Worm (Caenorhabditis elegans) whole organism, mixed stage, embryonic: ENCODE measurements around the gene C32H11.3.

Source experiments
- bed-3 ChIP-seq: fragments of 200-800 bp; sonication (Bioruptor generic); optimal IDR thresholded peaks from 3 replicates; lab custom pipeline; 2018; ENCODE audit warnings: mild to moderate bottlenecking, missing genetic modification characterization, moderate library complexity, missing compliant biosample characterization
- blmp-1 ChIP-seq: fragments of 150-350 bp; optimal IDR thresholded peaks from 2 replicates; lab custom pipeline; 2014; ENCODE audit warnings: missing biosample characterization, missing genetic modification characterization
- ceh-39 ChIP-seq: fragments of 150-350 bp; optimal IDR thresholded peaks from 2 replicates; lab custom pipeline; 2014; ENCODE audit warnings: missing biosample characterization, missing genetic modification characterization
- ceh-43 ChIP-seq: fragments of 200-800 bp; sonication (Bioruptor generic); optimal IDR thresholded peaks from 2 replicates; lab custom pipeline; 2018; ENCODE audit warnings: mild to moderate bottlenecking, missing genetic modification characterization, moderate library complexity, missing compliant biosample characterization
- ceh-83 ChIP-seq: fragments of 200-800 bp; sonication (Bioruptor generic); optimal IDR thresholded peaks from 2 replicates; lab custom pipeline; 2018; ENCODE audit warnings: mild to moderate bottlenecking, missing genetic modification characterization, missing compliant biosample characterization
- ces-1 ChIP-seq: fragments of 150-350 bp; optimal IDR thresholded peaks from 2 replicates; lab custom pipeline; 2014; ENCODE audit warnings: missing biosample characterization, missing genetic modification reagents, missing genetic modification characterization
- cnd-1 ChIP-seq: fragments of 200-800 bp; sonication (Bioruptor generic); optimal IDR thresholded peaks from 2 replicates; lab custom pipeline; 2018; ENCODE audit warnings: mild to moderate bottlenecking, missing genetic modification characterization, missing compliant biosample characterization
- drap-1 ChIP-seq: fragments of 200-800 bp; sonication (Bioruptor generic); optimal IDR thresholded peaks from 3 replicates; lab custom pipeline; 2018; ENCODE audit warnings: mild to moderate bottlenecking, missing genetic modification characterization, missing compliant biosample characterization
- elt-1 ChIP-seq: sonication (generic microtip); optimal IDR thresholded peaks from 2 replicates; lab custom pipeline; 2017; ENCODE audit warnings: missing genetic modification characterization, mild to moderate bottlenecking, missing compliant biosample characterization, antibody characterized with exemption, moderate library complexity, borderline replicate concordance; ENCODE audit not compliant: insufficient read depth
- elt-3 ChIP-seq: fragments of 150-350 bp; optimal IDR thresholded peaks from 2 replicates; lab custom pipeline; 2014; ENCODE audit warnings: missing biosample characterization, missing genetic modification characterization
- flh-1 ChIP-seq: fragments of 200-800 bp; sonication (Bioruptor generic); optimal IDR thresholded peaks from 2 replicates; lab custom pipeline; 2018; ENCODE audit warnings: mild to moderate bottlenecking, missing genetic modification characterization, moderate library complexity, missing compliant biosample characterization
- ham-2 ChIP-seq: fragments of 200-800 bp; sonication (Bioruptor generic); optimal IDR thresholded peaks from 2 replicates; lab custom pipeline; 2018; ENCODE audit warnings: mild to moderate bottlenecking, missing genetic modification characterization, missing compliant biosample characterization
- hlh-1 ChIP-seq: fragments of 150-350 bp; optimal IDR thresholded peaks from 2 replicates; lab custom pipeline; 2014; ENCODE audit warnings: missing biosample characterization, missing genetic modification reagents, missing genetic modification characterization
- lin-13 ChIP-seq: fragments of 150-350 bp; optimal IDR thresholded peaks from 2 replicates; lab custom pipeline; 2014; ENCODE audit warnings: missing biosample characterization, missing genetic modification characterization
- lsy-2 ChIP-seq: fragments of 150-350 bp; optimal IDR thresholded peaks from 2 replicates; lab custom pipeline; 2014; ENCODE audit warnings: missing biosample characterization, missing genetic modification characterization
- mab-5 ChIP-seq: fragments of 150-350 bp; optimal IDR thresholded peaks from 2 replicates; lab custom pipeline; 2014; ENCODE audit warnings: missing biosample characterization, missing genetic modification characterization
- mep-1 ChIP-seq: fragments of 150-350 bp; optimal IDR thresholded peaks from 2 replicates; lab custom pipeline; 2017; ENCODE audit warnings: missing biosample characterization, missing genetic modification reagents, missing genetic modification characterization, inconsistent platforms
- mls-2 ChIP-seq: sonication (generic microtip); optimal IDR thresholded peaks from 2 replicates; lab custom pipeline; 2016; ENCODE audit warnings: mild to moderate bottlenecking, missing genetic modification characterization, moderate library complexity, missing compliant biosample characterization
- nhr-12 ChIP-seq: fragments of 150-350 bp; optimal IDR thresholded peaks from 2 replicates; lab custom pipeline; 2014; ENCODE audit warnings: missing biosample characterization, missing genetic modification characterization
- nhr-2 ChIP-seq: fragments of 150-350 bp; optimal IDR thresholded peaks from 2 replicates; lab custom pipeline; 2014; ENCODE audit warnings: missing biosample characterization, missing genetic modification characterization
- nhr-237 ChIP-seq: fragments of 150-350 bp; optimal IDR thresholded peaks from 2 replicates; lab custom pipeline; 2014; ENCODE audit warnings: missing biosample characterization, missing genetic modification characterization
- nhr-28 ChIP-seq: fragments of 150-350 bp; optimal IDR thresholded peaks from 2 replicates; lab custom pipeline; 2014; ENCODE audit warnings: missing biosample characterization, missing genetic modification characterization
- nhr-76 ChIP-seq: sonication (generic microtip); optimal IDR thresholded peaks from 2 replicates; lab custom pipeline; 2017; ENCODE audit warnings: missing biosample characterization, missing genetic modification characterization
- pha-4 ChIP-seq: fragments of 150-350 bp; optimal IDR thresholded peaks from 2 replicates; lab custom pipeline; 2018; ENCODE audit warnings: missing biosample characterization, missing genetic modification reagents, missing genetic modification characterization
- sem-2 ChIP-seq: fragments of 200-800 bp; sonication (Bioruptor generic); optimal IDR thresholded peaks from 2 replicates; lab custom pipeline; 2018; ENCODE audit warnings: mild to moderate bottlenecking, missing genetic modification characterization, missing compliant biosample characterization
- snpc-4 ChIP-seq: fragments of 150-350 bp; optimal IDR thresholded peaks from 2 replicates; lab custom pipeline; 2014; ENCODE audit warnings: missing biosample characterization, missing genetic modification characterization
- sptf-1 ChIP-seq: sonication (generic microtip); optimal IDR thresholded peaks from 2 replicates; lab custom pipeline; 2017; ENCODE audit warnings: mild to moderate bottlenecking, missing genetic modification characterization, moderate library complexity, missing compliant biosample characterization
- tbx-8 ChIP-seq: fragments of 200-800 bp; sonication (Bioruptor generic); optimal IDR thresholded peaks from 2 replicates; lab custom pipeline; 2018; ENCODE audit warnings: mild to moderate bottlenecking, missing genetic modification characterization, moderate library complexity, missing compliant biosample characterization
- unc-120 ChIP-seq: sonication (generic microtip); optimal IDR thresholded peaks from 2 replicates; lab custom pipeline; 2017; ENCODE audit warnings: missing genetic modification characterization, missing compliant biosample characterization; ENCODE audit not compliant: poor library complexity, severe bottlenecking
- unc-39 ChIP-seq: fragments of 150-350 bp; optimal IDR thresholded peaks from 2 replicates; lab custom pipeline; 2014; ENCODE audit warnings: missing biosample characterization, missing genetic modification characterization
- unc-62 ChIP-seq: fragments of 150-350 bp; optimal IDR thresholded peaks from 2 replicates; lab custom pipeline; 2014; ENCODE audit warnings: missing biosample characterization, missing genetic modification reagents, missing genetic modification characterization
- zip-8 ChIP-seq: fragments of 150-350 bp; optimal IDR thresholded peaks from 2 replicates; lab custom pipeline; 2014; ENCODE audit warnings: missing biosample characterization, missing genetic modification characterization
- ztf-11 ChIP-seq: fragments of 150-350 bp; optimal IDR thresholded peaks from 2 replicates; lab custom pipeline; 2014; ENCODE audit warnings: missing biosample characterization, missing genetic modification characterization

Gene C32H11.3

ce11 chrIV:12891080-12891479 lies 27.3 kb upstream of the C32H11.3 start:
- TF ChIP-seq mab-5 (tag; lab: Kevin White, UChicago), result no peak
- TF ChIP-seq nhr-237 (tag; lab: Kevin White, UChicago), result no peak
- TF ChIP-seq ham-2, result no peak
- no peak for TF ChIP-seq ces-1 (GFP tag; lab: Kevin White, UChicago)
- TF ChIP-seq ztf-11 (tag; lab: Kevin White, UChicago), result no peak
- no peak for TF ChIP-seq elt-3 (tag; lab: Kevin White, UChicago)
- no peak for TF ChIP-seq elt-1
- TF ChIP-seq tbx-8 (GFP tag; lab: Kevin White, UChicago), result no peak
- TF ChIP-seq unc-62 (GFP tag; lab: Kevin White, UChicago), result no peak
- no peak for TF ChIP-seq lin-13 (tag; lab: Kevin White, UChicago)
- no peak for TF ChIP-seq bed-3
- no peak for TF ChIP-seq blmp-1 (tag; lab: Kevin White, UChicago)
- TF ChIP-seq ceh-83 (GFP tag; lab: Kevin White, UChicago), result no peak
- TF ChIP-seq pha-4 (tag; lab: Kevin White, UChicago), result no peak
- no peak for TF ChIP-seq mep-1
- TF ChIP-seq unc-39 (tag; lab: Kevin White, UChicago), result no peak

- no peak for TF ChIP-seq mls-2 (tag; lab: Kevin White, UChicago)
- TF ChIP-seq ztf-11 (tag; lab: Kevin White, UChicago), result no peak
- TF ChIP-seq nhr-76 (tag; lab: Kevin White, UChicago), result no peak
- TF ChIP-seq blmp-1 (tag; lab: Kevin White, UChicago), result no peak
- no peak for TF ChIP-seq mab-5 (tag; lab: Kevin White, UChicago)
- no peak for TF ChIP-seq ham-2
- TF ChIP-seq unc-62 (GFP tag; lab: Kevin White, UChicago), result no peak
- no peak for TF ChIP-seq ceh-43 (GFP tag; lab: Kevin White, UChicago)
- TF ChIP-seq tbx-8 (GFP tag; lab: Kevin White, UChicago), result no peak
- TF ChIP-seq hlh-1 (tag; lab: Kevin White, UChicago), result no peak
- no peak for TF ChIP-seq unc-120 (tag; lab: Kevin White, UChicago)
- no peak for TF ChIP-seq ceh-39
- no peak for TF ChIP-seq unc-39 (tag; lab: Kevin White, UChicago)
- TF ChIP-seq nhr-2, result no peak
- no peak for TF ChIP-seq ceh-83 (GFP tag; lab: Kevin White, UChicago)
These were observed 26.2 kb upstream of the C32H11.3 start, which contains the start of gene K08D8.1 for ce11 chrIV:12892194-12892593. Gene K08D8.1, plus strand, starts transcription at chrIV:12892494.

- no peak for TF ChIP-seq sem-2 (GFP tag; lab: Kevin White, UChicago)
- no peak for TF ChIP-seq snpc-4 (tag; lab: Kevin White, UChicago)
- no peak for TF ChIP-seq unc-62 (GFP tag; lab: Kevin White, UChicago)
- TF ChIP-seq, all 35 proteins: peak for 0
These were observed 25.2 kb upstream of the C32H11.3 start, which contains the start of gene K08D8.12 for ce11 chrIV:12893166-12893565. Gene K08D8.12, plus strand, starts transcription at chrIV:12893466.

ce11 chrIV:12894996-12895395 lies 23.4 kb upstream of the C32H11.3 start, which contains the start of gene K08D8.11:
Gene K08D8.11, plus strand, starts transcription at chrIV:12895296.
- TF ChIP-seq zip-8 (tag; lab: Kevin White, UChicago) (no peak), ceh-39 (no peak), lsy-2 (no peak)

- TF ChIP-seq mab-5 (tag; lab: Kevin White, UChicago), result no peak
- no peak for TF ChIP-seq nhr-28 (tag; lab: Kevin White, UChicago)
- TF ChIP-seq mls-2 (tag; lab: Kevin White, UChicago), result no peak
- no peak for TF ChIP-seq bed-3
- TF ChIP-seq nhr-76 (tag; lab: Kevin White, UChicago), result no peak
These were observed 21.9 kb upstream of the C32H11.3 start, which contains the start of gene K08D8.7 for ce11 chrIV:12896371-12896882. Gene K08D8.7, plus strand, starts transcription at chrIV:12896832.

ce11 chrIV:12897146-12897545 lies 21.2 kb upstream of the C32H11.3 start:
- TF ChIP-seq unc-62 (GFP tag; lab: Kevin White, UChicago) (no peak), nhr-76 (tag; lab: Kevin White, UChicago) (no peak), tbx-8 (GFP tag; lab: Kevin White, UChicago) (no peak), cnd-1 (tag; lab: Kevin White, UChicago) (no peak), unc-39 (tag; lab: Kevin White, UChicago) (no peak), nhr-12 (tag; lab: Kevin White, UChicago) (no peak), bed-3 (no peak), lin-13 (tag; lab: Kevin White, UChicago) (no peak), blmp-1 (tag; lab: Kevin White, UChicago) (no peak), ces-1 (GFP tag; lab: Kevin White, UChicago) (no peak), mab-5 (tag; lab: Kevin White, UChicago) (no peak), elt-1 (no peak), unc-120 (tag; lab: Kevin White, UChicago) (no peak), flh-1 (GFP tag; lab: Kevin White, UChicago) (no peak), sptf-1 (tag; lab: Kevin White, UChicago) (no peak), ceh-83 (GFP tag; lab: Kevin White, UChicago) (no peak), drap-1 (GFP tag; lab: Kevin White, UChicago) (no peak), pha-4 (tag; lab: Kevin White, UChicago) (no peak), snpc-4 (tag; lab: Kevin White, UChicago) (no peak), hlh-1 (tag; lab: Kevin White, UChicago) (no peak)
